Worm (Caenorhabditis elegans) whole organism, L3 larva: ENCODE results near the gene meg-1.

Experiments
- R02D3.7 ChIP-seq: fragments of 150-350 bp; optimal IDR thresholded peaks from 2 replicates; lab custom pipeline; 2014; ENCODE audit warnings: missing biosample characterization, missing genetic modification characterization
- ZK546.5 ChIP-seq: sonication (generic microtip); optimal IDR thresholded peaks from 2 replicates; lab custom pipeline; 2017; ENCODE audit warnings: missing biosample characterization, missing genetic modification characterization
- ama-1 ChIP-seq: fragments of 150-350 bp; optimal IDR thresholded peaks from 2 replicates; lab custom pipeline; 2018
- ceh-28 ChIP-seq: fragments of 150-350 bp; optimal IDR thresholded peaks from 2 replicates; lab custom pipeline; 2014; ENCODE audit warnings: missing biosample characterization, missing genetic modification reagents, missing genetic modification characterization
- ceh-82 ChIP-seq: fragments of 150-350 bp; optimal IDR thresholded peaks from 2 replicates; lab custom pipeline; 2014; ENCODE audit warnings: missing biosample characterization, missing genetic modification characterization
- ceh-9 ChIP-seq: sonication (generic microtip); optimal IDR thresholded peaks from 2 replicates; lab custom pipeline; 2018; ENCODE audit warnings: missing biosample characterization, missing genetic modification characterization
- egl-27 ChIP-seq: sonication (generic microtip); optimal IDR thresholded peaks from 4 replicates; lab custom pipeline; 2017; ENCODE audit warnings: missing biosample characterization, missing genetic modification reagents, missing genetic modification characterization
- egl-5 ChIP-seq: fragments of 150-350 bp; optimal IDR thresholded peaks from 2 replicates; lab custom pipeline; 2017; ENCODE audit warnings: missing biosample characterization, missing genetic modification reagents, missing genetic modification characterization, inconsistent platforms
- elt-1 ChIP-seq: fragments of 150-350 bp; optimal IDR thresholded peaks from 2 replicates; lab custom pipeline; 2014; ENCODE audit warnings: missing biosample characterization, missing genetic modification characterization
- elt-2 ChIP-seq: sonication (generic microtip); optimal IDR thresholded peaks from 2 replicates; lab custom pipeline; 2016; ENCODE audit warnings: missing genetic modification reagents, mild to moderate bottlenecking, missing genetic modification characterization, missing compliant biosample characterization
- elt-3 ChIP-seq, 3 experiments: fragments of 150-350 bp in 1 of 3; sonication (generic microtip) in 2 of 3; optimal IDR thresholded peaks; 2 replicates in 2 of 3; 4 replicates in 1 of 3; lab custom pipeline; 2014 to 2017; ENCODE audit warnings: missing biosample characterization in 3 of 3, missing genetic modification characterization in 3 of 3
- fkh-10 ChIP-seq: sonication (generic microtip); optimal IDR thresholded peaks from 2 replicates; lab custom pipeline; 2017; ENCODE audit warnings: missing biosample characterization, missing genetic modification reagents, missing genetic modification characterization
- fkh-2 ChIP-seq: fragments of 150-350 bp; optimal IDR thresholded peaks from 2 replicates; lab custom pipeline; 2014; ENCODE audit warnings: missing biosample characterization, missing genetic modification reagents, missing genetic modification characterization
- fos-1 ChIP-seq: fragments of 150-350 bp; optimal IDR thresholded peaks from 2 replicates; lab custom pipeline; 2014; ENCODE audit warnings: missing biosample characterization, missing genetic modification characterization
- hmg-11 ChIP-seq: sonication (generic microtip); optimal IDR thresholded peaks from 2 replicates; lab custom pipeline; 2016; ENCODE audit warnings: missing genetic modification characterization, missing compliant biosample characterization
- jun-1 ChIP-seq: fragments of 150-350 bp; optimal IDR thresholded peaks from 2 replicates; lab custom pipeline; 2014; ENCODE audit warnings: missing biosample characterization, missing genetic modification reagents, missing genetic modification characterization
- lin-39 ChIP-seq: fragments of 150-350 bp; optimal IDR thresholded peaks from 2 replicates; lab custom pipeline; 2018; ENCODE audit warnings: missing biosample characterization, missing genetic modification reagents, missing genetic modification characterization
- lsy-12 ChIP-seq: sonication (generic microtip); optimal IDR thresholded peaks from 2 replicates; lab custom pipeline; 2016; ENCODE audit warnings: mild to moderate bottlenecking, missing genetic modification characterization, missing compliant biosample characterization
- mml-1 ChIP-seq: fragments of 150-350 bp; sonication (generic microtip); optimal IDR thresholded peaks from 3 replicates; lab custom pipeline; 2014; ENCODE audit warnings: missing biosample characterization, missing genetic modification characterization
- nfya-1 ChIP-seq: sonication (generic microtip); optimal IDR thresholded peaks from 2 replicates; lab custom pipeline; 2017; ENCODE audit warnings: missing genetic modification characterization, mild to moderate bottlenecking, missing compliant biosample characterization, antibody characterized with exemption, moderate library complexity; ENCODE audit not compliant: insufficient read depth
- nhr-11 ChIP-seq: fragments of 150-350 bp; optimal IDR thresholded peaks from 2 replicates; lab custom pipeline; 2014; ENCODE audit warnings: missing biosample characterization, missing genetic modification characterization
- nhr-12 ChIP-seq: fragments of 150-350 bp; optimal IDR thresholded peaks from 2 replicates; lab custom pipeline; 2014; ENCODE audit warnings: missing biosample characterization, missing genetic modification characterization
- nhr-23 ChIP-seq: fragments of 150-350 bp; optimal IDR thresholded peaks from 2 replicates; lab custom pipeline; 2014; ENCODE audit warnings: missing biosample characterization, missing genetic modification reagents, missing genetic modification characterization
- nhr-237 ChIP-seq: fragments of 150-350 bp; optimal IDR thresholded peaks from 2 replicates; lab custom pipeline; 2014; ENCODE audit warnings: missing biosample characterization, missing genetic modification characterization
- nhr-25 ChIP-seq: sonication (generic microtip); optimal IDR thresholded peaks from 2 replicates; lab custom pipeline; 2017; ENCODE audit warnings: missing biosample characterization, missing genetic modification characterization
- nhr-28 ChIP-seq: fragments of 150-350 bp; optimal IDR thresholded peaks from 2 replicates; lab custom pipeline; 2014; ENCODE audit warnings: missing biosample characterization, missing genetic modification characterization
- nhr-43 ChIP-seq: sonication (generic microtip); optimal IDR thresholded peaks from 2 replicates; lab custom pipeline; 2016; ENCODE audit warnings: mild to moderate bottlenecking, missing genetic modification characterization, missing compliant biosample characterization; ENCODE audit not compliant: poor library complexity, severe bottlenecking
- nhr-67 ChIP-seq: fragments of 150-350 bp; optimal IDR thresholded peaks from 2 replicates; lab custom pipeline; 2014; ENCODE audit warnings: missing biosample characterization, missing genetic modification characterization
- nhr-76 ChIP-seq: fragments of 150-350 bp; sonication (generic microtip); optimal IDR thresholded peaks from 5 replicates; lab custom pipeline; 2014; ENCODE audit warnings: missing biosample characterization, missing genetic modification characterization
- nhr-77 ChIP-seq: fragments of 150-350 bp; optimal IDR thresholded peaks from 2 replicates; lab custom pipeline; 2014; ENCODE audit warnings: missing biosample characterization, missing genetic modification characterization
- pha-4 ChIP-seq: fragments of 150-350 bp; optimal IDR thresholded peaks from 2 replicates; lab custom pipeline; 2014; ENCODE audit warnings: missing biosample characterization, missing genetic modification reagents, missing genetic modification characterization
- pqm-1 ChIP-seq: fragments of 150-350 bp; optimal IDR thresholded peaks from 2 replicates; lab custom pipeline; 2017; ENCODE audit warnings: missing biosample characterization, missing genetic modification characterization, inconsistent platforms
- sea-2 ChIP-seq: fragments of 150-350 bp; sonication (generic microtip); optimal IDR thresholded peaks from 4 replicates; lab custom pipeline; 2014; ENCODE audit warnings: missing biosample characterization, missing genetic modification reagents, missing genetic modification characterization
- skn-1 ChIP-seq: fragments of 150-350 bp; optimal IDR thresholded peaks from 2 replicates; lab custom pipeline; 2014; ENCODE audit warnings: missing biosample characterization, missing genetic modification characterization
- snpc-4 ChIP-seq: fragments of 150-350 bp; optimal IDR thresholded peaks from 2 replicates; lab custom pipeline; 2014; ENCODE audit warnings: missing biosample characterization, missing genetic modification characterization
- ztf-11 ChIP-seq: fragments of 150-350 bp; optimal IDR thresholded peaks from 2 replicates; lab custom pipeline; 2014; ENCODE audit warnings: missing biosample characterization, missing genetic modification characterization
- ztf-4 ChIP-seq: fragments of 150-350 bp; optimal IDR thresholded peaks from 2 replicates; lab custom pipeline; 2014; ENCODE audit warnings: missing biosample characterization, missing genetic modification characterization

The meg-1 gene

DNA sequence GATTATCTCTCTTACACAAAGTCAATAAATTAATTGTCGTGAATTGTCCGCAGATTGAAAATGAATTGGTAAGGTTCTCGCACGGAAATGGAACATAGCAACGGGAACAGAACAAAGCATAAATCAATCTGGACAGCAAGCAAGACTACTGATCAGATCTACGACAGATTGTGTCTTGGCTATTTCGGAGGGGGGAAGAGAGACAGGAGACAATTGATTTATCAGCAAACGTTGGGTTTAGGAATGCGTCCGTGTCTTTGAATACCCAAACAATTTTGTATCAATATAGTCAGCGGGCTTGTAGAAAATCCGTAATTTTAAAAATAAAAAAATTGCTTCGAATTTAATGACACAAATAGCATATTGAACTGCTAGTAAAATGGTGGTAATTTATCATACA is 11.9 kb upstream of the meg-1 start (continued):
- TF ChIP-seq lsy-12 (tag; lab: Kevin White, UChicago) (peak; percentile 26), sea-2 (GFP tag; lab: Kevin White, UChicago) (no peak), jun-1 (tag; lab: Kevin White, UChicago) (no peak), fkh-2 (tag; lab: Kevin White, UChicago) (no peak), nhr-25 (peak; percentile 29), egl-5 (tag; lab: Kevin White, UChicago) (no peak), nhr-28 (tag; lab: Kevin White, UChicago) (no peak), ceh-28 (no peak), ztf-11 (tag; lab: Kevin White, UChicago) (no peak), ama-1 (lab: Kevin White, UChicago) (peak; percentile 57), nhr-43 (tag; lab: Kevin White, UChicago) (peak; percentile 67), hmg-11 (tag; lab: Kevin White, UChicago) (no peak)

ce11 chrX:13940287-13940686 is 10.9 kb upstream of the meg-1 start:
- TF ChIP-seq ceh-9 (tag; lab: Kevin White, UChicago) (no peak), elt-3 (tag; optimal IDR thresholded peaks at IDR 0.05; lab: Kevin White, UChicago) (peak in 1 of 3 experiments; percentile 86)
- TF ChIP-seq, all 47 proteins: peak for 1

- TF ChIP-seq nhr-23 (tag; lab: Kevin White, UChicago) (peak; percentile 79), snpc-4 (tag; lab: Kevin White, UChicago) (no peak), egl-5 (tag; lab: Kevin White, UChicago) (no peak), sea-2 (GFP tag; lab: Kevin White, UChicago) (no peak), nhr-25 (peak; percentile 40), elt-3 (tag; optimal IDR thresholded peaks at IDR 0.05; lab: Kevin White, UChicago) (peak in 1 of 3 experiments; percentile 46), nhr-43 (tag; lab: Kevin White, UChicago) (peak; percentile 53), nhr-67 (tag; lab: Kevin White, UChicago) (no peak), ztf-11 (tag; lab: Kevin White, UChicago) (no peak)
These were observed 10.0 kb upstream of the meg-1 start for ce11 chrX:13939388-13939787.

ce11 chrX:13937910-13938309 is 8.5 kb upstream of the meg-1 start:
- TF ChIP-seq nhr-12 (tag; lab: Kevin White, UChicago), result no peak
- peak; percentile 40 for TF ChIP-seq nfya-1 (tag; lab: Kevin White, UChicago)
- TF ChIP-seq egl-27 (tag; lab: Kevin White, UChicago), result no peak
- TF ChIP-seq elt-3 (tag; optimal IDR thresholded peaks at IDR 0.05; lab: Kevin White, UChicago), result peak; percentile 83 to 98 (median 92)
- TF ChIP-seq mml-1 (tag; lab: Kevin White, UChicago), result no peak
- TF ChIP-seq nhr-25, result peak; percentile 25
- no peak for TF ChIP-seq sea-2 (GFP tag; lab: Kevin White, UChicago)
- no peak for TF ChIP-seq skn-1
- TF ChIP-seq fkh-10 (GFP tag; lab: Kevin White, UChicago), result no peak
- TF ChIP-seq nhr-23 (tag; lab: Kevin White, UChicago), result peak; percentile 39
- TF ChIP-seq, all 47 proteins: peak for 4

DNA sequence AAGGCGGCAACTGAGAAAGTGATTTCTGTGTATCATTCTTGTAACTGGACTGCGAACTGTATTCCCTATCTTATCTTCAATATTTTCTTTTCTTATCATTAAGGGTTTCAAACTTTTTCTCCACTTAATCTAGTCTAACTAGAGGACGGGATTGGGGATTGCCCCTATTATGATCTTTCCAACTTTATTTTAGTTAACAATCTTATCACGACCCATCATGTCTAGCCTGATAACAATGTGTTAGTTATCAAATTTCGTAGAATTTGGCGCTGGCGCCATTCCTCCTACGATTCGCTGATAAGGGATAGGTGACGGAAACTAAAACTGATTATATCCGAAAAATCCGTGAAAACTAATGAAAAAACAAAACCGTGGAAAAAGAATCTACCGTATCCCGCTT is 7.9 kb upstream of the meg-1 start:
- TF ChIP-seq R02D3.7 (tag; lab: Kevin White, UChicago), result peak; percentile 66
- TF ChIP-seq nhr-25, result no peak
- TF ChIP-seq fos-1 (tag; lab: Kevin White, UChicago), result no peak
- TF ChIP-seq nhr-67 (tag; lab: Kevin White, UChicago), result no peak
- no peak for TF ChIP-seq hmg-11 (tag; lab: Kevin White, UChicago)
- TF ChIP-seq nhr-77 (tag; lab: Kevin White, UChicago), result no peak
- no peak for TF ChIP-seq fkh-10 (GFP tag; lab: Kevin White, UChicago)
- peak; percentile 69 to 99 (median 78) for TF ChIP-seq elt-3 (tag; optimal IDR thresholded peaks at IDR 0.05; lab: Kevin White, UChicago)
- TF ChIP-seq elt-2 (tag; lab: Kevin White, UChicago), result peak; percentile 85
- TF ChIP-seq nhr-11, result no peak
- no peak for TF ChIP-seq nhr-237 (tag; lab: Kevin White, UChicago)
- TF ChIP-seq snpc-4 (tag; lab: Kevin White, UChicago), result no peak
- TF ChIP-seq pha-4 (tag; lab: Kevin White, UChicago), result no peak
- no peak for TF ChIP-seq ztf-4 (tag; lab: Kevin White, UChicago)
- no peak for TF ChIP-seq ZK546.5 (tag; lab: Kevin White, UChicago)
- TF ChIP-seq ztf-11 (tag; lab: Kevin White, UChicago), result no peak
- no peak for TF ChIP-seq sea-2 (GFP tag; lab: Kevin White, UChicago)
- no peak for TF ChIP-seq ama-1 (lab: Kevin White, UChicago)
- no peak for TF ChIP-seq elt-1 (tag; lab: Kevin White, UChicago)
- no peak for TF ChIP-seq nhr-76 (tag; lab: Kevin White, UChicago)
- TF ChIP-seq nfya-1 (tag; lab: Kevin White, UChicago), result no peak
- TF ChIP-seq pqm-1 (tag; lab: Kevin White, UChicago), result peak; percentile 94
- TF ChIP-seq ceh-82 (tag; lab: Kevin White, UChicago), result no peak
- TF ChIP-seq nhr-12 (tag; lab: Kevin White, UChicago), result no peak
- no peak for TF ChIP-seq egl-27 (tag; lab: Kevin White, UChicago)
- no peak for TF ChIP-seq skn-1
- no peak for TF ChIP-seq nhr-23 (tag; lab: Kevin White, UChicago)
- no peak for TF ChIP-seq lin-39 (tag; lab: Kevin White, UChicago)
